In genomic region chr3R:20291106-20291505, dm6 we compare ENCODE assay signal across 2 fruit fly cellular contexts.
TF ChIP-seq lines count a peak whose summit lies in the region.

No protein-coding gene starts in this region.

- TF ChIP-seq CTCF in whole organism, embryonic (GFP tag; optimal IDR thresholded peaks at IDR 0.05; lab: Kevin White, UChicago) = no peak

TF ChIP-seq in whole organism, embryonic, 481 proteins besides CTCF, POLR2A, EP300 and RAD21 (continues in another document):
- TF ChIP-seq Stat92E (GFP tag; optimal IDR thresholded peaks at IDR 0.05; lab: Kevin White, UChicago) (peak in 1 of 3 experiments; percentile 62), CG12769 (tag; optimal IDR thresholded peaks at IDR 0.05; lab: Kevin White, UChicago) (no peak), sr (GFP tag; IDR thresholded peaks at IDR 0.05; lab: Robert Waterston, UW) (no peak), dan (GFP tag; IDR thresholded peaks at IDR 0.05; lab: Robert Waterston, UW) (no peak), seq (GFP tag; IDR thresholded peaks at IDR 0.05; lab: Robert Waterston, UW) (no peak), Lim3 (GFP tag; IDR thresholded peaks at IDR 0.05; lab: Robert Waterston, UW) (no peak), CG5953 (GFP tag; IDR thresholded peaks at IDR 0.05; lab: Robert Waterston, UW) (no peak), sd (tag; optimal IDR thresholded peaks at IDR 0.05; lab: Kevin White, UChicago) (peak; percentile 67), CG6791 (GFP tag; IDR thresholded peaks at IDR 0.05; lab: Robert Waterston, UW; ENCODE audit: partially characterized antibody) (no peak), Dbx (GFP tag; IDR thresholded peaks at IDR 0.05; lab: Robert Waterston, UW) (no peak), CG8089 (GFP tag; optimal IDR thresholded peaks at IDR 0.05; lab: Kevin White, UChicago) (no peak), pros (GFP tag; optimal IDR thresholded peaks at IDR 0.05; lab: Kevin White, UChicago) (peak; percentile 71), CG3726 (GFP tag; IDR thresholded peaks at IDR 0.05; lab: Robert Waterston, UW) (no peak), CG4424 (GFP tag; optimal IDR thresholded peaks at IDR 0.05; lab: Kevin White, UChicago) (no peak), Awh (GFP tag; IDR thresholded peaks at IDR 0.05; lab: Robert Waterston, UW) (0 out of 2 replicates have a peak, but pooled peaks have one; percentile 23), CHES-1-like (GFP tag; optimal IDR thresholded peaks at IDR 0.05; lab: Kevin White, UChicago) (no peak), sisA (GFP tag; IDR thresholded peaks at IDR 0.05; lab: Robert Waterston, UW) (no peak), sens (GFP tag; lab: Kevin White, UChicago) (no peak), kni (GFP tag; optimal IDR thresholded peaks at IDR 0.05; lab: Kevin White, UChicago) (peak; percentile 82), HmgD (GFP tag; optimal IDR thresholded peaks at IDR 0.05; lab: Kevin White, UChicago) (no peak), CG3065 (GFP tag; optimal IDR thresholded peaks at IDR 0.05; lab: Kevin White, UChicago) (no peak), CG10267 (tag; optimal IDR thresholded peaks at IDR 0.05; lab: Kevin White, UChicago) (no peak), CG10274 (GFP tag; optimal IDR thresholded peaks at IDR 0.05; lab: Kevin White, UChicago) (peak; percentile 84), CG3163 (GFP tag; optimal IDR thresholded peaks at IDR 0.05; lab: Kevin White, UChicago) (no peak), hth (optimal IDR thresholded peaks at IDR 0.05; lab: Kevin White, UChicago) (no peak), PHDP (tag; optimal IDR thresholded peaks at IDR 0.05; lab: Kevin White, UChicago) (no peak), CG13296 (GFP tag; optimal IDR thresholded peaks at IDR 0.05; lab: Kevin White, UChicago) (no peak), CG15479 (GFP tag; optimal IDR thresholded peaks at IDR 0.05; lab: Kevin White, UChicago) (peak; percentile 43), zen (tag; optimal IDR thresholded peaks at IDR 0.05; lab: Kevin White, UChicago) (peak; percentile 81), knrl (GFP tag; IDR thresholded peaks at IDR 0.05; lab: Robert Waterston, UW; ENCODE audit: partially characterized antibody) (no peak), Hr39 (optimal IDR thresholded peaks at IDR 0.05; lab: Kevin White, UChicago) (no peak), kay (GFP tag; optimal IDR thresholded peaks at IDR 0.05; lab: Kevin White, UChicago) (no peak), CG11093 (GFP tag; IDR thresholded peaks at IDR 0.05; lab: Robert Waterston, UW) (no peak), Vsx1 (GFP tag; optimal IDR thresholded peaks at IDR 0.05; lab: Kevin White, UChicago) (no peak), CG8281 (tag; optimal IDR thresholded peaks at IDR 0.05; lab: Kevin White, UChicago) (no peak), vvl (GFP tag; IDR thresholded peaks at IDR 0.05; lab: Robert Waterston, UW) (peak; percentile 33; the same call in 1 of the 2 replicates), CG2712 (tag; optimal IDR thresholded peaks at IDR 0.05; lab: Kevin White, UChicago) (no peak), cad (GFP tag; optimal IDR thresholded peaks at IDR 0.05; lab: Kevin White, UChicago) (peak; percentile 98), CG1024 (GFP tag; IDR thresholded peaks at IDR 0.05; lab: Robert Waterston, UW) (no peak), Oli (tag; optimal IDR thresholded peaks at IDR 0.05; lab: Kevin White, UChicago) (no peak), HLH54F (GFP tag; optimal IDR thresholded peaks at IDR 0.05; lab: Kevin White, UChicago) (no peak), oc (tag; optimal IDR thresholded peaks at IDR 0.05; lab: Kevin White, UChicago) (peak; percentile 82), Hr78 (GFP tag; optimal IDR thresholded peaks at IDR 0.05; lab: Kevin White, UChicago) (peak in 1 of 2 experiments; percentile 86), ab (GFP tag; optimal IDR thresholded peaks at IDR 0.05; lab: Kevin White, UChicago) (no peak), tll (GFP tag; optimal IDR thresholded peaks at IDR 0.05; lab: Kevin White, UChicago) (peak in 1 of 2 experiments; percentile 86), CG17802 (tag; optimal IDR thresholded peaks at IDR 0.05; lab: Kevin White, UChicago) (no peak), dimm (GFP tag; IDR thresholded peaks at IDR 0.05; lab: Robert Waterston, UW) (no peak), abd-A (tag; optimal IDR thresholded peaks at IDR 0.05; lab: Kevin White, UChicago) (peak; percentile 70)

TF ChIP-seq in whole organism, pupa, 21 proteins besides CTCF, POLR2A, EP300 and RAD21:
- TF ChIP-seq CG13204 (GFP tag; optimal IDR thresholded peaks at IDR 0.05; lab: Kevin White, UChicago) (peak; percentile 9), gl (tag; optimal IDR thresholded peaks at IDR 0.05; lab: Kevin White, UChicago) (no peak), EcR (GFP tag; optimal IDR thresholded peaks at IDR 0.05; lab: Kevin White, UChicago) (peak; percentile 22)
